Worm (Caenorhabditis elegans): ENCODE results near the gene F56D5.9.

ce11 chrIV:9423095-9423494 is 787 bp upstream of the F56D5.9 start, which contains the start of gene srxa-2:
- no peak for TF ChIP-seq nhr-48 (tag; optimal IDR thresholded peaks at IDR 0.05)
- no peak for TF ChIP-seq ces-1 (GFP tag; optimal IDR thresholded peaks at IDR 0.05)
- TF ChIP-seq R02D3.7 (tag; optimal IDR thresholded peaks at IDR 0.05) = no peak
- TF ChIP-seq nhr-28 (tag; optimal IDR thresholded peaks at IDR 0.05) = no peak
- TF ChIP-seq F49E8.2 (tag; optimal IDR thresholded peaks at IDR 0.05; ENCODE audit: borderline replicate concordance) = no peak
- no peak for TF ChIP-seq lin-1 (GFP tag; IDR thresholded peaks at IDR 0.05)
- no peak for TF ChIP-seq nhr-77 (tag; optimal IDR thresholded peaks at IDR 0.05)
- TF ChIP-seq nhr-76 (tag; optimal IDR thresholded peaks at IDR 0.05) = no peak

Data from whole organism, L4 larva.